Worm (Caenorhabditis elegans) whole organism, L3 larva: ENCODE results near the gene Y54G2A.18.

Experiments used
- R02D3.7 ChIP-seq: fragments of 150-350 bp; optimal IDR thresholded peaks from 2 replicates; lab custom pipeline; 2014; ENCODE audit warnings: missing biosample characterization, missing genetic modification characterization
- ZK546.5 ChIP-seq: sonication (generic microtip); optimal IDR thresholded peaks from 2 replicates; lab custom pipeline; 2017; ENCODE audit warnings: missing biosample characterization, missing genetic modification characterization
- aly-2 ChIP-seq: fragments of 150-350 bp; optimal IDR thresholded peaks from 2 replicates; lab custom pipeline; 2014; ENCODE audit warnings: missing biosample characterization, missing genetic modification characterization
- ceh-16 ChIP-seq: sonication (generic microtip); optimal IDR thresholded peaks from 2 replicates; lab custom pipeline; 2017; ENCODE audit warnings: missing biosample characterization, missing genetic modification characterization
- ceh-28 ChIP-seq: fragments of 150-350 bp; optimal IDR thresholded peaks from 2 replicates; lab custom pipeline; 2014; ENCODE audit warnings: missing biosample characterization, missing genetic modification reagents, missing genetic modification characterization
- daf-12 ChIP-seq: fragments of 150-350 bp; optimal IDR thresholded peaks from 2 replicates; lab custom pipeline; 2014; ENCODE audit warnings: missing biosample characterization, missing genetic modification reagents, missing genetic modification characterization
- egl-27 ChIP-seq: sonication (generic microtip); optimal IDR thresholded peaks from 4 replicates; lab custom pipeline; 2017; ENCODE audit warnings: missing biosample characterization, missing genetic modification reagents, missing genetic modification characterization
- egl-5 ChIP-seq: fragments of 150-350 bp; optimal IDR thresholded peaks from 2 replicates; lab custom pipeline; 2017; ENCODE audit warnings: missing biosample characterization, missing genetic modification reagents, missing genetic modification characterization, inconsistent platforms
- elt-1 ChIP-seq: fragments of 150-350 bp; optimal IDR thresholded peaks from 2 replicates; lab custom pipeline; 2014; ENCODE audit warnings: missing biosample characterization, missing genetic modification characterization
- elt-2 ChIP-seq: sonication (generic microtip); optimal IDR thresholded peaks from 2 replicates; lab custom pipeline; 2016; ENCODE audit warnings: missing genetic modification reagents, mild to moderate bottlenecking, missing genetic modification characterization, missing compliant biosample characterization
- elt-3 ChIP-seq, 3 experiments: fragments of 150-350 bp in 1 of 3; sonication (generic microtip) in 2 of 3; optimal IDR thresholded peaks; 2 replicates in 2 of 3; 4 replicates in 1 of 3; lab custom pipeline; 2014 to 2017; ENCODE audit warnings: missing biosample characterization in 3 of 3, missing genetic modification characterization in 3 of 3
- eor-1 ChIP-seq, 2 experiments: fragments of 150-350 bp; optimal IDR thresholded peaks; 2 replicates each; lab custom pipeline; 2014 to 2018; ENCODE audit warnings: missing biosample characterization in 2 of 2, missing genetic modification characterization in 2 of 2
- fkh-10 ChIP-seq: sonication (generic microtip); optimal IDR thresholded peaks from 2 replicates; lab custom pipeline; 2017; ENCODE audit warnings: missing biosample characterization, missing genetic modification reagents, missing genetic modification characterization
- fos-1 ChIP-seq: fragments of 150-350 bp; optimal IDR thresholded peaks from 2 replicates; lab custom pipeline; 2014; ENCODE audit warnings: missing biosample characterization, missing genetic modification characterization
- lin-15B ChIP-seq: fragments of 150-350 bp; optimal IDR thresholded peaks from 2 replicates; lab custom pipeline; 2014; ENCODE audit warnings: missing biosample characterization, missing genetic modification characterization
- lsy-12 ChIP-seq: sonication (generic microtip); optimal IDR thresholded peaks from 2 replicates; lab custom pipeline; 2016; ENCODE audit warnings: mild to moderate bottlenecking, missing genetic modification characterization, missing compliant biosample characterization
- nfya-1 ChIP-seq: sonication (generic microtip); optimal IDR thresholded peaks from 2 replicates; lab custom pipeline; 2017; ENCODE audit warnings: missing genetic modification characterization, mild to moderate bottlenecking, missing compliant biosample characterization, antibody characterized with exemption, moderate library complexity; ENCODE audit not compliant: insufficient read depth
- nhr-11 ChIP-seq: fragments of 150-350 bp; optimal IDR thresholded peaks from 2 replicates; lab custom pipeline; 2014; ENCODE audit warnings: missing biosample characterization, missing genetic modification characterization
- nhr-12 ChIP-seq: fragments of 150-350 bp; optimal IDR thresholded peaks from 2 replicates; lab custom pipeline; 2014; ENCODE audit warnings: missing biosample characterization, missing genetic modification characterization
- nhr-237 ChIP-seq: fragments of 150-350 bp; optimal IDR thresholded peaks from 2 replicates; lab custom pipeline; 2014; ENCODE audit warnings: missing biosample characterization, missing genetic modification characterization
- nhr-25 ChIP-seq: sonication (generic microtip); optimal IDR thresholded peaks from 2 replicates; lab custom pipeline; 2017; ENCODE audit warnings: missing biosample characterization, missing genetic modification characterization
- nhr-28 ChIP-seq: fragments of 150-350 bp; optimal IDR thresholded peaks from 2 replicates; lab custom pipeline; 2014; ENCODE audit warnings: missing biosample characterization, missing genetic modification characterization
- nhr-43 ChIP-seq: sonication (generic microtip); optimal IDR thresholded peaks from 2 replicates; lab custom pipeline; 2016; ENCODE audit warnings: mild to moderate bottlenecking, missing genetic modification characterization, missing compliant biosample characterization; ENCODE audit not compliant: poor library complexity, severe bottlenecking
- nhr-67 ChIP-seq: fragments of 150-350 bp; optimal IDR thresholded peaks from 2 replicates; lab custom pipeline; 2014; ENCODE audit warnings: missing biosample characterization, missing genetic modification characterization
- nhr-76 ChIP-seq: fragments of 150-350 bp; sonication (generic microtip); optimal IDR thresholded peaks from 5 replicates; lab custom pipeline; 2014; ENCODE audit warnings: missing biosample characterization, missing genetic modification characterization
- pha-4 ChIP-seq: fragments of 150-350 bp; optimal IDR thresholded peaks from 2 replicates; lab custom pipeline; 2014; ENCODE audit warnings: missing biosample characterization, missing genetic modification reagents, missing genetic modification characterization
- sea-2 ChIP-seq: fragments of 150-350 bp; sonication (generic microtip); optimal IDR thresholded peaks from 4 replicates; lab custom pipeline; 2014; ENCODE audit warnings: missing biosample characterization, missing genetic modification reagents, missing genetic modification characterization
- skn-1 ChIP-seq: fragments of 150-350 bp; optimal IDR thresholded peaks from 2 replicates; lab custom pipeline; 2014; ENCODE audit warnings: missing biosample characterization, missing genetic modification characterization
- snpc-4 ChIP-seq: fragments of 150-350 bp; optimal IDR thresholded peaks from 2 replicates; lab custom pipeline; 2014; ENCODE audit warnings: missing biosample characterization, missing genetic modification characterization
- tbx-2 ChIP-seq: sonication (generic microtip); optimal IDR thresholded peaks from 2 replicates; lab custom pipeline; 2016; ENCODE audit warnings: mild to moderate bottlenecking, missing genetic modification characterization, missing compliant biosample characterization
- unc-39 ChIP-seq: sonication (generic microtip); optimal IDR thresholded peaks from 4 replicates; lab custom pipeline; 2017; ENCODE audit warnings: missing biosample characterization, missing genetic modification characterization
- unc-62 ChIP-seq: fragments of 150-350 bp; sonication (generic microtip); optimal IDR thresholded peaks from 4 replicates; lab custom pipeline; 2014; ENCODE audit warnings: missing biosample characterization, missing genetic modification reagents, missing genetic modification characterization
- zag-1 ChIP-seq: fragments of 150-350 bp; optimal IDR thresholded peaks from 2 replicates; lab custom pipeline; 2014; ENCODE audit warnings: missing biosample characterization, missing genetic modification characterization
- ztf-4 ChIP-seq: fragments of 150-350 bp; optimal IDR thresholded peaks from 2 replicates; lab custom pipeline; 2014; ENCODE audit warnings: missing biosample characterization, missing genetic modification characterization

Y54G2A.18 gene

ce11 chrIV:2888496-2889101 lies 3.7 kb downstream of the Y54G2A.18 start:
- no peak for TF ChIP-seq elt-2 (tag; lab: Kevin White, UChicago)
- TF ChIP-seq nhr-11 (tag; lab: Kevin White, UChicago) = no peak
- no peak for TF ChIP-seq egl-5 (tag; lab: Kevin White, UChicago)
- TF ChIP-seq nhr-28 (tag; lab: Kevin White, UChicago) = no peak
- TF ChIP-seq ztf-4 (tag; lab: Kevin White, UChicago) = no peak
- no peak for TF ChIP-seq nhr-76
- TF ChIP-seq ceh-28 = no peak
- TF ChIP-seq nhr-237 (tag; lab: Kevin White, UChicago) = no peak
- TF ChIP-seq eor-1 (tag; optimal IDR thresholded peaks at IDR 0.05; lab: Kevin White, UChicago) = no peak
- TF ChIP-seq aly-2 (tag; lab: Kevin White, UChicago) = no peak
- no peak for TF ChIP-seq tbx-2 (tag; lab: Kevin White, UChicago)

ce11 chrIV:2887245-2887644 lies 5.0 kb downstream of the Y54G2A.18 start:
- TF ChIP-seq fkh-10 (GFP tag; lab: Kevin White, UChicago) (no peak), nhr-11 (tag; lab: Kevin White, UChicago) (no peak), aly-2 (tag; lab: Kevin White, UChicago) (no peak), nhr-43 (tag; lab: Kevin White, UChicago) (no peak), nhr-237 (tag; lab: Kevin White, UChicago) (no peak), nhr-67 (tag; lab: Kevin White, UChicago) (no peak), zag-1 (tag; lab: Kevin White, UChicago) (no peak), ztf-4 (tag; lab: Kevin White, UChicago) (no peak), R02D3.7 (tag; lab: Kevin White, UChicago) (no peak), egl-27 (no peak), skn-1 (no peak), unc-62 (GFP tag; lab: Kevin White, UChicago) (no peak), ZK546.5 (tag; lab: Kevin White, UChicago) (no peak), ceh-16 (tag; lab: Kevin White, UChicago) (no peak), tbx-2 (tag; lab: Kevin White, UChicago) (no peak), fos-1 (no peak), sea-2 (GFP tag; lab: Kevin White, UChicago) (no peak), pha-4 (tag; lab: Kevin White, UChicago) (no peak), nhr-25 (tag; lab: Kevin White, UChicago) (no peak), nhr-12 (no peak)

ce11 chrIV:2886655-2887054 lies 5.6 kb downstream of the Y54G2A.18 start, which contains the start of gene dml-1:
dml-1 (plus strand) TSS chrIV:2886955.
- TF ChIP-seq nfya-1 (tag; lab: Kevin White, UChicago) (peak; percentile 36), lsy-12 (tag; lab: Kevin White, UChicago) (no peak)

- TF ChIP-seq nfya-1 (tag; lab: Kevin White, UChicago) (peak; percentile 37), aly-2 (tag; lab: Kevin White, UChicago) (no peak)
Measured at ce11 chrIV:2885260-2885659, 7.0 kb downstream of the Y54G2A.18 start.

ce11 chrIV:2864743-2865142 lies 27.6 kb downstream of the Y54G2A.18 start, which contains the start of gene Y54G2A.16:
Y54G2A.16 (minus strand) TSS chrIV:2864843.
- no peak for TF ChIP-seq ZK546.5 (tag; lab: Kevin White, UChicago)
- no peak for TF ChIP-seq ceh-28
- no peak for TF ChIP-seq elt-3 (tag; optimal IDR thresholded peaks at IDR 0.05; lab: Kevin White, UChicago)
- no peak for TF ChIP-seq unc-39
- TF ChIP-seq elt-1 (tag; lab: Kevin White, UChicago) = no peak
- no peak for TF ChIP-seq lin-15B (tag; lab: Kevin White, UChicago)
- no peak for TF ChIP-seq daf-12 (tag; lab: Kevin White, UChicago)
- TF ChIP-seq nhr-11 (tag; lab: Kevin White, UChicago) = no peak
- no peak for TF ChIP-seq snpc-4
